Fruit fly (Drosophila melanogaster): ENCODE measurements around the gene CG5162.
A peak's percentile ranks its signal among the peaks of the same experiment; 100 is the strongest.

The CG5162 gene

DNA sequence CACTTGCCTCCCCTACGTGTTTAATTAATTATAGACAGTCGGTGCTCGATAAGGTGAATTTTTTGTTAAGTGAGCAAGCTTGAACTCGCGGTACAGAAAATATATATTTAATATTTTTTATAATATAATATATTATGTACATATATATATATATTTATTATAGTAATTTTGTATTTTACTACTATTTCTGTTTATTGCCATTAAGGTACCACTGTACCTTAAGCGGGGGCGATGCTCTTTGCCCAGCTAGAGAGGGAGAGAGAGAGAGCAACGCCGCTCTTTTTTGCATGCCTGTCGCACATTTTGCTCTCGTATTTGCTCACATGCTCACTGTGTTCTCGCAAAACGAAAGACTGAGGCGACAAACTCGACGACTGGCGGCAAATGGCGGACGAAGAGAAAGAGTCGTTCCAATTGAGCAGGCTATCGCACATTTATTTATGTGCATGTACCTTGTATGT is 44.6 kb upstream of the CG5162 start (continued):
- TF ChIP-seq sqz (GFP tag; optimal IDR thresholded peaks at IDR 0.05) = no peak
- no peak for TF ChIP-seq crc (GFP tag; optimal IDR thresholded peaks at IDR 0.05)
- TF ChIP-seq org-1 (GFP tag; optimal IDR thresholded peaks at IDR 0.05) = no peak
- no peak for TF ChIP-seq prd (optimal IDR thresholded peaks at IDR 0.05)
- peak; percentile 74 for TF ChIP-seq prd (GFP tag; IDR thresholded peaks at IDR 0.05)
- no peak for TF ChIP-seq pzg (GFP tag; optimal IDR thresholded peaks at IDR 0.05)
- TF ChIP-seq CG7928 (GFP tag; optimal IDR thresholded peaks at IDR 0.05) = no peak
- peak; percentile 40 for TF ChIP-seq CG13894 (tag; optimal IDR thresholded peaks at IDR 0.05)
- 0 out of 2 replicates have a peak, but pooled peaks have one; percentile 11 for TF ChIP-seq CG14667 (GFP tag; IDR thresholded peaks at IDR 0.05)
- peak; percentile 83 for TF ChIP-seq Drgx (GFP tag; IDR thresholded peaks at IDR 0.05)
- no peak for TF ChIP-seq CG8290 (GFP tag; optimal IDR thresholded peaks at IDR 0.05)
- TF ChIP-seq CG8290 (tag; optimal IDR thresholded peaks at IDR 0.05) = no peak
- TF ChIP-seq CG34376 (GFP tag; optimal IDR thresholded peaks at IDR 0.05) = no peak
- peak; percentile 23 for TF ChIP-seq CG18262 (tag; optimal IDR thresholded peaks at IDR 0.05)
- no peak for TF ChIP-seq sna (GFP tag; IDR thresholded peaks at IDR 0.05; ENCODE audit: partially characterized antibody)
- no peak for TF ChIP-seq CG13287 (GFP tag; IDR thresholded peaks at IDR 0.05; ENCODE audit: partially characterized antibody)
- TF ChIP-seq vvl (GFP tag; IDR thresholded peaks at IDR 0.05) = peak; percentile 58; the same call in 1 of the 2 replicates
- peak; percentile 49; the same call in 1 of the 3 replicates for TF ChIP-seq Dbx (GFP tag; IDR thresholded peaks at IDR 0.05)
- TF ChIP-seq odd (GFP tag; optimal IDR thresholded peaks at IDR 0.05) = no peak
- peak; percentile 74 for TF ChIP-seq Meics (GFP tag; optimal IDR thresholded peaks at IDR 0.05)
- TF ChIP-seq CG12391 (tag; optimal IDR thresholded peaks at IDR 0.05) = peak; percentile 39
- peak; percentile 21 for TF ChIP-seq Xbp1 (GFP tag; optimal IDR thresholded peaks at IDR 0.05)
- peak; percentile 15 for TF ChIP-seq Fer2 (tag; optimal IDR thresholded peaks at IDR 0.05)
- no peak for TF ChIP-seq peb (GFP tag; IDR thresholded peaks at IDR 0.05)
- no peak for TF ChIP-seq Doc2 (GFP tag; IDR thresholded peaks at IDR 0.05)
- peak; percentile 2 for TF ChIP-seq Blimp-1 (GFP tag; optimal IDR thresholded peaks at IDR 0.05)
- peak in 1 of 2 experiments; percentile 64 for TF ChIP-seq Hr51 (GFP tag; optimal IDR thresholded peaks at IDR 0.05)
- peak; percentile 72 for TF ChIP-seq row (GFP tag; IDR thresholded peaks at IDR 0.05)
- peak; percentile 1 for TF ChIP-seq lilli (GFP tag; optimal IDR thresholded peaks at IDR 0.05)
- peak; percentile 69 for TF ChIP-seq CG7372 (GFP tag; IDR thresholded peaks at IDR 0.05)
- TF ChIP-seq CG8281 (tag; optimal IDR thresholded peaks at IDR 0.05) = no peak
- no peak for TF ChIP-seq CG10979 (tag; optimal IDR thresholded peaks at IDR 0.05)
- peak; percentile 45 to 47 for TF ChIP-seq Trl (optimal IDR thresholded peaks at IDR 0.05)
- no peak for TF ChIP-seq Trl (GFP tag; optimal IDR thresholded peaks at IDR 0.05)
- no peak for TF ChIP-seq ac (GFP tag; optimal IDR thresholded peaks at IDR 0.05)
- no peak for TF ChIP-seq CG11456 (GFP tag; IDR thresholded peaks at IDR 0.05)
- TF ChIP-seq H2.0 (GFP tag; IDR thresholded peaks at IDR 0.05) = 0 out of 2 replicates have a peak, but pooled peaks have one; percentile 12
- TF ChIP-seq CG14014 (GFP tag; IDR thresholded peaks at IDR 0.05) = peak; percentile 63; the same call in 1 of the 2 replicates
- no peak for TF ChIP-seq CG42726 (GFP tag; IDR thresholded peaks at IDR 0.05; ENCODE audit: partially characterized antibody)
- no peak for TF ChIP-seq abd-A (tag; optimal IDR thresholded peaks at IDR 0.05)
- no peak for TF ChIP-seq Abd-B (GFP tag; optimal IDR thresholded peaks at IDR 0.05)
- TF ChIP-seq lab (GFP tag; optimal IDR thresholded peaks at IDR 0.05) = peak; percentile 76
- TF ChIP-seq CG10274 (GFP tag; optimal IDR thresholded peaks at IDR 0.05) = no peak
- TF ChIP-seq CG4854 (GFP tag; optimal IDR thresholded peaks at IDR 0.05) = no peak
- peak; percentile 56 for TF ChIP-seq CG17385 (GFP tag; optimal IDR thresholded peaks at IDR 0.05)
- peak; percentile 24 for TF ChIP-seq CG6765 (GFP tag; optimal IDR thresholded peaks at IDR 0.05)
- no peak for TF ChIP-seq CG13123 (GFP tag; optimal IDR thresholded peaks at IDR 0.05)
- no peak for TF ChIP-seq MESR4 (GFP tag; optimal IDR thresholded peaks at IDR 0.05)
- peak; percentile 57 for TF ChIP-seq PHDP (tag; optimal IDR thresholded peaks at IDR 0.05)
- no peak for TF ChIP-seq CG2116 (GFP tag; optimal IDR thresholded peaks at IDR 0.05)
- peak; percentile 57 for TF ChIP-seq Hmr (GFP tag; optimal IDR thresholded peaks at IDR 0.05)
